Worm (Caenorhabditis elegans) whole organism, L4 larva: ENCODE measurements around the gene str-10.

Experiments
- F10B5.3 ChIP-seq: sonication (generic microtip); optimal IDR thresholded peaks from 2 replicates; lab custom pipeline; 2016; ENCODE audit warnings: mild to moderate bottlenecking, missing genetic modification characterization, missing compliant biosample characterization
- F49E8.2 ChIP-seq: sonication (generic microtip); optimal IDR thresholded peaks from 2 replicates; lab custom pipeline; 2016; ENCODE audit warnings: missing compliant biosample characterization, mild to moderate bottlenecking, missing genetic modification characterization, borderline replicate concordance
- T26A8.4 ChIP-seq: fragments of 200-800 bp; sonication (Bioruptor generic); IDR thresholded peaks from 2 replicates; pipeline ENCODE4 v1.3.6; 2022; ENCODE audit warnings: missing genetic modification characterization, missing compliant biosample characterization
- Y105C5A.15 ChIP-seq: fragments of 200-800 bp; sonication (Bioruptor generic); IDR thresholded peaks from 2 replicates; pipeline ENCODE4 v1.3.6; 2022; ENCODE audit warnings: missing genetic modification characterization, missing compliant biosample characterization
- Y48G9A.11 ChIP-seq: fragments of 200-800 bp; sonication (Bioruptor generic); IDR thresholded peaks from 2 replicates; pipeline ENCODE4 v1.3.6; 2022; ENCODE audit warnings: missing genetic modification reagents, missing genetic modification characterization, missing compliant biosample characterization
- aly-2 ChIP-seq: sonication (generic microtip); optimal IDR thresholded peaks from 2 replicates; lab custom pipeline; 2018; ENCODE audit warnings: missing biosample characterization, missing genetic modification characterization
- attf-4 ChIP-seq: sonication (generic microtip); optimal IDR thresholded peaks from 3 replicates; lab custom pipeline; 2017; ENCODE audit warnings: missing biosample characterization, missing genetic modification characterization
- ceh-28 ChIP-seq: fragments of 150-350 bp; optimal IDR thresholded peaks from 2 replicates; lab custom pipeline; 2014; ENCODE audit warnings: missing biosample characterization, missing genetic modification reagents, missing genetic modification characterization
- ceh-32 ChIP-seq: sonication (generic microtip); optimal IDR thresholded peaks from 2 replicates; lab custom pipeline; 2016; ENCODE audit warnings: mild to moderate bottlenecking, missing genetic modification characterization, missing compliant biosample characterization; ENCODE audit not compliant: poor library complexity
- ceh-62 ChIP-seq: sonication (generic microtip); optimal IDR thresholded peaks from 2 replicates; lab custom pipeline; 2017; ENCODE audit warnings: missing biosample characterization, missing genetic modification characterization
- daf-19 ChIP-seq: fragments of 200-800 bp; sonication (Bioruptor generic); conservative IDR thresholded peaks from 2 replicates; pipeline ENCODE4 v1.3.6; 2022; ENCODE audit warnings: missing genetic modification characterization, missing compliant biosample characterization
- dmd-6 ChIP-seq: fragments of 200-800 bp; sonication (Bioruptor generic); IDR thresholded peaks from 2 replicates; pipeline ENCODE4 v1.3.6; 2022; ENCODE audit warnings: missing genetic modification reagents, missing genetic modification characterization, missing compliant biosample characterization
- duxl-1 ChIP-seq: sonication (generic microtip); optimal IDR thresholded peaks from 2 replicates; lab custom pipeline; 2016; ENCODE audit warnings: mild to moderate bottlenecking, missing genetic modification characterization, moderate library complexity, missing compliant biosample characterization; ENCODE audit not compliant: poor library complexity
- egl-43 ChIP-seq: fragments of 200-800 bp; sonication (Bioruptor generic); IDR thresholded peaks from 2 replicates; pipeline ENCODE4 v1.3.6; 2022; ENCODE audit warnings: missing genetic modification reagents, missing genetic modification characterization, missing compliant biosample characterization
- hif-1 ChIP-seq, 2 experiments: sonication (generic microtip); optimal IDR thresholded peaks; 2 replicates each; lab custom pipeline; 2016 to 2017; ENCODE audit warnings: missing compliant biosample characterization in 2 of 2, missing genetic modification characterization in 2 of 2, missing genetic modification reagents in 2 of 2, missing genotype in 2 of 2, mild to moderate bottlenecking in 1 of 2
- hlh-11 ChIP-seq: fragments of 200-800 bp; sonication (Bioruptor generic); optimal IDR thresholded peaks from 2 replicates; lab custom pipeline; 2018; ENCODE audit warnings: mild to moderate bottlenecking, missing genetic modification characterization, missing compliant biosample characterization
- hlh-30 ChIP-seq: sonication (generic microtip); optimal IDR thresholded peaks from 2 replicates; lab custom pipeline; 2017; ENCODE audit warnings: antibody characterized with exemption, mild to moderate bottlenecking, missing genetic modification characterization, missing compliant biosample characterization; ENCODE audit not compliant: insufficient read depth
- hmg-1.1 ChIP-seq: fragments of 200-800 bp; sonication (Bioruptor generic); IDR thresholded peaks from 2 replicates; pipeline ENCODE4 v1.3.6; 2022; ENCODE audit warnings: missing genetic modification reagents, missing genetic modification characterization, missing compliant biosample characterization
- lim-7 ChIP-seq: fragments of 200-800 bp; sonication (Bioruptor generic); IDR thresholded peaks from 2 replicates; pipeline ENCODE4 v1.3.6; 2022; ENCODE audit warnings: missing genetic modification characterization, missing compliant biosample characterization
- lin-15B ChIP-seq: fragments of 150-350 bp; sonication (generic microtip); optimal IDR thresholded peaks from 3 replicates; lab custom pipeline; 2014; ENCODE audit warnings: missing biosample characterization, missing genetic modification characterization
- lin-29 ChIP-seq: fragments of 200-800 bp; sonication (Bioruptor generic); IDR thresholded peaks from 2 replicates; pipeline ENCODE4 v1.3.6; 2022; ENCODE audit warnings: missing genetic modification reagents, missing genetic modification characterization, missing compliant biosample characterization
- lin-38 ChIP-seq: fragments of 200-800 bp; sonication (Bioruptor generic); IDR thresholded peaks from 2 replicates; pipeline ENCODE4 v1.3.6; 2022; ENCODE audit warnings: missing genetic modification reagents, missing genetic modification characterization, missing compliant biosample characterization
- lin-39 ChIP-seq: fragments of 150-350 bp; optimal IDR thresholded peaks from 2 replicates; lab custom pipeline; 2014; ENCODE audit warnings: missing biosample characterization, missing genetic modification reagents, missing genetic modification characterization
- madf-5 ChIP-seq, 2 experiments: fragments of 200-800 bp; sonication (Bioruptor generic); IDR thresholded peaks; 2 replicates each; pipeline ENCODE4 v1.3.6; 2022; ENCODE audit warnings: missing compliant biosample characterization in 2 of 2, missing genetic modification characterization in 2 of 2
- madf-9 ChIP-seq: fragments of 200-800 bp; sonication (Bioruptor generic); conservative IDR thresholded peaks from 2 replicates; pipeline ENCODE4 v1.3.6; 2022; ENCODE audit warnings: missing genetic modification reagents, missing genetic modification characterization, missing compliant biosample characterization
- mdl-1 ChIP-seq, 2 experiments: fragments of 150-350 bp in 1 of 2; sonication (generic microtip) in 1 of 2; optimal IDR thresholded peaks; 2 replicates each; lab custom pipeline; 2014 to 2017; ENCODE audit warnings: missing biosample characterization in 2 of 2, missing genetic modification characterization in 2 of 2
- mep-1 ChIP-seq: fragments of 150-350 bp; sonication (generic microtip); optimal IDR thresholded peaks from 3 replicates; lab custom pipeline; 2014; ENCODE audit warnings: missing biosample characterization, missing genetic modification characterization
- mes-2 ChIP-seq: sonication (generic microtip); optimal IDR thresholded peaks from 2 replicates; lab custom pipeline; 2016; ENCODE audit warnings: missing genotype, mild to moderate bottlenecking, missing genetic modification characterization, missing compliant biosample characterization; ENCODE audit not compliant: poor library complexity, severe bottlenecking
- nhr-102 ChIP-seq: sonication (generic microtip); optimal IDR thresholded peaks from 2 replicates; lab custom pipeline; 2016; ENCODE audit warnings: mild to moderate bottlenecking, missing genetic modification characterization, moderate library complexity, missing compliant biosample characterization
- nhr-25 ChIP-seq: sonication (generic microtip); optimal IDR thresholded peaks from 2 replicates; lab custom pipeline; 2017; ENCODE audit warnings: missing genetic modification characterization, mild to moderate bottlenecking, missing compliant biosample characterization, antibody characterized with exemption, moderate library complexity, borderline replicate concordance; ENCODE audit not compliant: insufficient read depth
- sdz-12 ChIP-seq: fragments of 200-800 bp; sonication (Bioruptor generic); optimal IDR thresholded peaks from 2 replicates; lab custom pipeline; 2018; ENCODE audit warnings: mild to moderate bottlenecking, missing genetic modification characterization, missing compliant biosample characterization
- snpc-4 ChIP-seq: fragments of 150-350 bp; optimal IDR thresholded peaks from 2 replicates; lab custom pipeline; 2014; ENCODE audit warnings: missing biosample characterization, missing genetic modification characterization
- spr-1 ChIP-seq: sonication (generic microtip); optimal IDR thresholded peaks from 2 replicates; lab custom pipeline; 2016; ENCODE audit warnings: mild to moderate bottlenecking, missing genetic modification characterization, missing compliant biosample characterization
- tra-1 ChIP-seq: fragments of 200-800 bp; sonication (Bioruptor generic); IDR thresholded peaks from 2 replicates; pipeline ENCODE4 v1.3.6; 2022; ENCODE audit warnings: missing genetic modification reagents, missing genetic modification characterization, missing compliant biosample characterization
- vab-7 ChIP-seq: fragments of 200-800 bp; sonication (Bioruptor generic); IDR thresholded peaks from 2 replicates; pipeline ENCODE4 v1.3.6; 2022; ENCODE audit warnings: missing genetic modification reagents, missing genetic modification characterization, missing compliant biosample characterization
- zag-1 ChIP-seq: fragments of 150-350 bp; optimal IDR thresholded peaks from 2 replicates; lab custom pipeline; 2014; ENCODE audit warnings: missing biosample characterization, missing genetic modification characterization
- zfp-2 ChIP-seq: sonication (generic microtip); optimal IDR thresholded peaks from 2 replicates; lab custom pipeline; 2016; ENCODE audit warnings: mild to moderate bottlenecking, missing genetic modification characterization, missing compliant biosample characterization
- zip-2 ChIP-seq: fragments of 150-350 bp; optimal IDR thresholded peaks from 2 replicates; lab custom pipeline; 2014; ENCODE audit warnings: missing biosample characterization, missing genetic modification characterization
- ztf-11 ChIP-seq: fragments of 150-350 bp; optimal IDR thresholded peaks from 2 replicates; lab custom pipeline; 2014; ENCODE audit warnings: missing biosample characterization, missing genetic modification characterization

The str-10 gene

ce11 chrX:13071120-13071519, 11.3 kb upstream of the str-10 start, which contains the start of gene cpx-2:
cpx-2 (minus strand) TSS chrX:13071220.
- TF ChIP-seq aly-2: no peak
- TF ChIP-seq ceh-62 (tag; lab: Kevin White, UChicago): no peak
- no peak for TF ChIP-seq hlh-30
- no peak for TF ChIP-seq zag-1 (tag; lab: Kevin White, UChicago)
- TF ChIP-seq hmg-1.1 (GFP tag; lab: Robert Waterston, UW): no peak
- no peak for TF ChIP-seq dmd-6 (GFP tag; lab: Robert Waterston, UW)
- TF ChIP-seq sdz-12: no peak
- TF ChIP-seq nhr-102: no peak
- no peak for TF ChIP-seq tra-1
- no peak for TF ChIP-seq zfp-2 (tag; lab: Kevin White, UChicago)
- TF ChIP-seq mes-2: no peak
- no peak for TF ChIP-seq mdl-1 (tag; optimal IDR thresholded peaks at IDR 0.05; lab: Kevin White, UChicago)
- TF ChIP-seq lim-7 (GFP tag; lab: Robert Waterston, UW): no peak
- no peak for TF ChIP-seq lin-39 (tag; lab: Kevin White, UChicago)
- TF ChIP-seq ztf-11 (tag; lab: Kevin White, UChicago): no peak
- TF ChIP-seq F49E8.2 (tag; lab: Kevin White, UChicago): no peak
- no peak for TF ChIP-seq lin-15B (tag; lab: Kevin White, UChicago)
- no peak for TF ChIP-seq madf-5 (GFP tag; IDR thresholded peaks at IDR 0.05; lab: Robert Waterston, UW)
- TF ChIP-seq daf-19 (GFP tag; lab: Robert Waterston, UW): no peak

- TF ChIP-seq dmd-6 (GFP tag; lab: Robert Waterston, UW) (no peak), madf-5 (GFP tag; IDR thresholded peaks at IDR 0.05; lab: Robert Waterston, UW) (no peak), attf-4 (no peak), ceh-28 (tag; lab: Kevin White, UChicago) (no peak), mdl-1 (tag; optimal IDR thresholded peaks at IDR 0.05; lab: Kevin White, UChicago) (no peak), lin-29 (GFP tag; lab: Robert Waterston, UW) (no peak), lin-38 (GFP tag; lab: Robert Waterston, UW) (no peak), hif-1 (tag; optimal IDR thresholded peaks at IDR 0.05; lab: Kevin White, UChicago) (no peak), ceh-32 (tag; lab: Kevin White, UChicago) (no peak), nhr-25 (tag; lab: Kevin White, UChicago) (no peak), aly-2 (no peak), vab-7 (GFP tag; lab: Robert Waterston, UW) (no peak), egl-43 (GFP tag; lab: Robert Waterston, UW) (no peak), mep-1 (tag; lab: Kevin White, UChicago) (no peak), Y48G9A.11 (GFP tag; lab: Robert Waterston, UW) (no peak), T26A8.4 (GFP tag; lab: Robert Waterston, UW) (no peak), lin-15B (tag; lab: Kevin White, UChicago) (no peak), hmg-1.1 (GFP tag; lab: Robert Waterston, UW) (no peak), snpc-4 (tag; lab: Kevin White, UChicago) (no peak), F10B5.3 (tag; lab: Kevin White, UChicago) (no peak)
- TF ChIP-seq, all 104 proteins: peak for 0
These were observed 8.1 kb upstream of the str-10 start, which contains the start of gene ceh-28 for ce11 chrX:13074373-13074772. ceh-28 (plus strand) TSS chrX:13074673.

ce11 chrX:13077872-13078271, 4.6 kb upstream of the str-10 start, which contains the start of gene K03A11.4:
K03A11.4 (plus strand) TSS chrX:13078172.
- TF ChIP-seq Y105C5A.15 (GFP tag; lab: Robert Waterston, UW): no peak
- no peak for TF ChIP-seq hlh-11 (tag; lab: Kevin White, UChicago)
- TF ChIP-seq duxl-1 (tag; lab: Kevin White, UChicago): no peak
- no peak for TF ChIP-seq zip-2 (tag; lab: Kevin White, UChicago)
- TF ChIP-seq madf-9: no peak
- TF ChIP-seq nhr-102: no peak
- TF ChIP-seq spr-1: no peak
